Fruit fly (Drosophila melanogaster): ENCODE measurements around the gene dia.

Gene dia

DNA sequence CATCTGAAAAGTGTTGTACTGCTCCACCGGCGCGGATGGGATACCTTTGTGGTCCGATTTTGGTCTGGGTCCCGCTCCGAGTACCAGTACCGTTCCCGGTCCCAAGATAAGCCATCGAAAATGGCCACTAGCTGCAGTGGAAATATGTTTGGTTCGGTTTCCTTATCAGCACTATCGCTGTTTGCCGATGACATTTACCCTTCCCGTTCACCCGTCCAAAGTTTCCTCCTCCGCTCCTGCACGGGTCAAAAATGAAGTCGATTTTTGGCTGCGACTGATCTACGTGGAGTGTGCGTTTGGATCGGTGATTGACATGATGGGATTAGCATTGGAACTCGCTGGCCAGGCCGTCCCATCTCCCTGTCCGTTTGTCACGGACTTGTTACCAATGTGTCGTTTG lies 16.5 kb downstream of the dia start:
- TF ChIP-seq Dll (optimal IDR thresholded peaks at IDR 0.05) = no peak
- no peak for TF ChIP-seq pan (optimal IDR thresholded peaks at IDR 0.05)
- no peak for TF ChIP-seq psq (optimal IDR thresholded peaks at IDR 0.05)
- no peak for TF ChIP-seq EcR (GFP tag; optimal IDR thresholded peaks at IDR 0.05)
- TF ChIP-seq CG8478 (optimal IDR thresholded peaks at IDR 0.05) = no peak
- no peak for TF ChIP-seq usp (GFP tag; optimal IDR thresholded peaks at IDR 0.05)

- no peak for TF ChIP-seq pan (optimal IDR thresholded peaks at IDR 0.05)
- no peak for TF ChIP-seq EcR (GFP tag; optimal IDR thresholded peaks at IDR 0.05)
- TF ChIP-seq CG8478 (optimal IDR thresholded peaks at IDR 0.05) = no peak
- no peak for TF ChIP-seq usp (GFP tag; optimal IDR thresholded peaks at IDR 0.05)
- TF ChIP-seq psq (optimal IDR thresholded peaks at IDR 0.05) = no peak
- TF ChIP-seq Dll (optimal IDR thresholded peaks at IDR 0.05) = no peak
Observed at dm6 chr2L:20775941-20776340, 18.0 kb downstream of the dia start.

dm6 chr2L:20776940-20777502 lies 19.1 kb downstream of the dia start:
- no peak for TF ChIP-seq EcR (GFP tag; optimal IDR thresholded peaks at IDR 0.05)
- no peak for TF ChIP-seq pan (optimal IDR thresholded peaks at IDR 0.05)
- TF ChIP-seq usp (GFP tag; optimal IDR thresholded peaks at IDR 0.05) = no peak
- no peak for TF ChIP-seq CG8478 (optimal IDR thresholded peaks at IDR 0.05)
- TF ChIP-seq psq (optimal IDR thresholded peaks at IDR 0.05) = no peak
- no peak for TF ChIP-seq Dll (optimal IDR thresholded peaks at IDR 0.05)

DNA sequence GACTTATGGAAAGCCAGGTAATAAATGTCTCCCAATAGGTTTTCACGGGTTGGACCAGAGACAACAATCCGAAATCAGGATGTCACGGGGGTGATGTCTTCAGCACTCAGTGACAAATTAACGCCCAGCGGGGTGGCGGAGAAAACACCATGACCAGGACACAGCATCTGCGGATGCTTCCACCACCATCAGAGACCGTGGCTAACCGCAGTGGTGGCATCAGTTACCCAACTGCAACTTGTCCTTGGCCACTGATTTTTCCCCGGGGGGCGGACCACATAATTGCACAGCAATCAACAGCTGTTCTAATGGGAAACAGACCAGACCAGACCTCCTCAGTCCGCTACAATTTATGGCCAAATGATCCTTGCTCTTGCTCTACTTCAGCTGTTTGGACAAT lies 20.4 kb downstream of the dia start:
- TF ChIP-seq EcR (GFP tag; optimal IDR thresholded peaks at IDR 0.05) = no peak
- no peak for TF ChIP-seq Dll (optimal IDR thresholded peaks at IDR 0.05)
- no peak for TF ChIP-seq psq (optimal IDR thresholded peaks at IDR 0.05)
- TF ChIP-seq pan (optimal IDR thresholded peaks at IDR 0.05) = no peak
- no peak for TF ChIP-seq CG8478 (optimal IDR thresholded peaks at IDR 0.05)
- no peak for TF ChIP-seq usp (GFP tag; optimal IDR thresholded peaks at IDR 0.05)

- TF ChIP-seq usp (GFP tag; optimal IDR thresholded peaks at IDR 0.05) (no peak), Dll (optimal IDR thresholded peaks at IDR 0.05) (no peak), CG8478 (optimal IDR thresholded peaks at IDR 0.05) (no peak), psq (optimal IDR thresholded peaks at IDR 0.05) (no peak), pan (optimal IDR thresholded peaks at IDR 0.05) (no peak)
Observed at dm6 chr2L:20780768-20781167, 22.8 kb downstream of the dia start.

DNA sequence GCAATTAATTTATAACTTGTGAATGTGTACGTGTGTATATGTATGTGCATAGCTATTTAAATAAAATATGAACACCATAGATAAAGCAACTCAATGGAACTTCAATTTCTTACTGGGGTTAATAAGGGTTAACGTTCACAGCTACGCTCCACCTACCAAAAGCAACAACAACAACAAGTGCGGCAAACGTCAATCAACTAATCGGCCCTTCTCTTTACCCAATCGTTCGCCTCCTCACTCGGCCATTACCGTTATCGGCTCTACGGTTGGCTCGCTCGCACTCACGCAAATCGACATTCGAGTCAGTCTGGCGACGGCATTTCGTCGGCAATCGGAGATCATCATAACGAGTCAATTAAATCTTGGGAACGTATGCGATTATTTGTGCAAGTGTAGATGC lies 25.1 kb downstream of the dia start:
- TF ChIP-seq psq (optimal IDR thresholded peaks at IDR 0.05) (no peak), Dll (optimal IDR thresholded peaks at IDR 0.05) (peak; percentile 55)

- no peak for TF ChIP-seq psq (optimal IDR thresholded peaks at IDR 0.05)
- TF ChIP-seq EcR (GFP tag; optimal IDR thresholded peaks at IDR 0.05) = no peak
- no peak for TF ChIP-seq pan (optimal IDR thresholded peaks at IDR 0.05)
- TF ChIP-seq usp (GFP tag; optimal IDR thresholded peaks at IDR 0.05) = no peak
- no peak for TF ChIP-seq CG8478 (optimal IDR thresholded peaks at IDR 0.05)
- no peak for TF ChIP-seq Dll (optimal IDR thresholded peaks at IDR 0.05)
Observed at dm6 chr2L:20783908-20784307, 26.0 kb downstream of the dia start.

dm6 chr2L:20785333-20785732 lies 27.4 kb downstream of the dia start:
- TF ChIP-seq pan (optimal IDR thresholded peaks at IDR 0.05) (no peak), CG8478 (optimal IDR thresholded peaks at IDR 0.05) (no peak), usp (GFP tag; optimal IDR thresholded peaks at IDR 0.05) (no peak), EcR (GFP tag; optimal IDR thresholded peaks at IDR 0.05) (no peak), psq (optimal IDR thresholded peaks at IDR 0.05) (no peak), Dll (optimal IDR thresholded peaks at IDR 0.05) (no peak)

- peak; percentile 78 for TF ChIP-seq pan (optimal IDR thresholded peaks at IDR 0.05)
- TF ChIP-seq CG8478 (optimal IDR thresholded peaks at IDR 0.05) = no peak
- TF ChIP-seq psq (optimal IDR thresholded peaks at IDR 0.05) = peak; percentile 24
- TF ChIP-seq usp (GFP tag; optimal IDR thresholded peaks at IDR 0.05) = no peak
- no peak for TF ChIP-seq Dll (optimal IDR thresholded peaks at IDR 0.05)
Observed at dm6 chr2L:20787271-20787791, 29.4 kb downstream of the dia start, which contains the start of gene Pomp. Gene Pomp (plus strand): TSS chr2L:20787656.

dm6 chr2L:20788050-20788449 lies 30.1 kb downstream of the dia start:
- TF ChIP-seq EcR (GFP tag; optimal IDR thresholded peaks at IDR 0.05) (no peak), CG8478 (optimal IDR thresholded peaks at IDR 0.05) (no peak), psq (optimal IDR thresholded peaks at IDR 0.05) (no peak), Dll (optimal IDR thresholded peaks at IDR 0.05) (no peak), pan (optimal IDR thresholded peaks at IDR 0.05) (no peak), usp (GFP tag; optimal IDR thresholded peaks at IDR 0.05) (no peak)

dm6 chr2L:20792521-20792920 lies 34.6 kb downstream of the dia start:
- TF ChIP-seq CG8478 (optimal IDR thresholded peaks at IDR 0.05) (no peak), pan (optimal IDR thresholded peaks at IDR 0.05) (no peak)

dm6 chr2L:20792988-20793544 lies 35.1 kb downstream of the dia start:
- TF ChIP-seq EcR (GFP tag; optimal IDR thresholded peaks at IDR 0.05) (no peak), Dll (optimal IDR thresholded peaks at IDR 0.05) (no peak), pan (optimal IDR thresholded peaks at IDR 0.05) (no peak), psq (optimal IDR thresholded peaks at IDR 0.05) (no peak), usp (GFP tag; optimal IDR thresholded peaks at IDR 0.05) (no peak), CG8478 (optimal IDR thresholded peaks at IDR 0.05) (no peak)

- TF ChIP-seq EcR (GFP tag; optimal IDR thresholded peaks at IDR 0.05) = no peak
- TF ChIP-seq Dll (optimal IDR thresholded peaks at IDR 0.05) = no peak
- TF ChIP-seq CG8478 (optimal IDR thresholded peaks at IDR 0.05) = no peak
- no peak for TF ChIP-seq pan (optimal IDR thresholded peaks at IDR 0.05)
- TF ChIP-seq usp (GFP tag; optimal IDR thresholded peaks at IDR 0.05) = no peak
- TF ChIP-seq psq (optimal IDR thresholded peaks at IDR 0.05) = no peak
Observed at dm6 chr2L:20793881-20794280, 35.9 kb downstream of the dia start.

Data from whole organism.